Worm (Caenorhabditis elegans) whole organism, L4 larva: ENCODE results near the gene fmo-4.

ENCODE experiments used
- F10B5.3 ChIP-seq: sonication (generic microtip); optimal IDR thresholded peaks from 2 replicates; lab custom pipeline; 2016; ENCODE audit warnings: mild to moderate bottlenecking, missing genetic modification characterization, missing compliant biosample characterization
- F26F4.8 ChIP-seq: fragments of 200-800 bp; sonication (Bioruptor generic); conservative IDR thresholded peaks from 2 replicates; pipeline ENCODE4 v1.3.6; 2022; ENCODE audit warnings: missing genetic modification characterization, missing compliant biosample characterization
- F49E8.2 ChIP-seq: sonication (generic microtip); optimal IDR thresholded peaks from 2 replicates; lab custom pipeline; 2016; ENCODE audit warnings: missing compliant biosample characterization, mild to moderate bottlenecking, missing genetic modification characterization, borderline replicate concordance
- Y105C5A.15 ChIP-seq: fragments of 200-800 bp; sonication (Bioruptor generic); IDR thresholded peaks from 2 replicates; pipeline ENCODE4 v1.3.6; 2022; ENCODE audit warnings: missing genetic modification characterization, missing compliant biosample characterization
- ZK337.2 ChIP-seq: fragments of 200-800 bp; sonication (Bioruptor generic); IDR thresholded peaks from 2 replicates; pipeline ENCODE4 v1.3.6; 2022; ENCODE audit warnings: missing genetic modification reagents, missing genetic modification characterization, missing compliant biosample characterization
- ama-1 ChIP-seq: fragments of 150-350 bp; optimal IDR thresholded peaks from 2 replicates; lab custom pipeline; 2014; ENCODE audit warnings: inconsistent platforms, mixed read lengths
- ces-1 ChIP-seq: fragments of 150-350 bp; sonication (generic microtip); optimal IDR thresholded peaks from 4 replicates; lab custom pipeline; 2014; ENCODE audit warnings: missing biosample characterization, missing genetic modification reagents, missing genetic modification characterization
- ctbp-1 ChIP-seq: fragments of 200-800 bp; sonication (Bioruptor generic); IDR thresholded peaks from 2 replicates; pipeline ENCODE4 v1.3.6; 2022; ENCODE audit warnings: missing genetic modification reagents, missing genetic modification characterization, missing compliant biosample characterization
- daf-12 ChIP-seq: fragments of 150-350 bp; optimal IDR thresholded peaks from 2 replicates; lab custom pipeline; 2014; ENCODE audit warnings: missing biosample characterization, missing genetic modification reagents, missing genetic modification characterization
- daf-16 ChIP-seq, 3 experiments: sonication (generic microtip); optimal IDR thresholded peaks; 2 replicates each; lab custom pipeline; 2016 to 2017; ENCODE audit warnings: missing genetic modification characterization in 3 of 3, missing genetic modification reagents in 3 of 3, mild to moderate bottlenecking in 2 of 3, missing compliant biosample characterization in 2 of 3, missing biosample characterization in 1 of 3, moderate library complexity in 1 of 3
- dpl-1 ChIP-seq: fragments of 150-350 bp; optimal IDR thresholded peaks from 2 replicates; lab custom pipeline; 2014; ENCODE audit warnings: missing biosample characterization, missing genetic modification reagents, missing genetic modification characterization
- duxl-1 ChIP-seq: sonication (generic microtip); optimal IDR thresholded peaks from 2 replicates; lab custom pipeline; 2016; ENCODE audit warnings: mild to moderate bottlenecking, missing genetic modification characterization, moderate library complexity, missing compliant biosample characterization; ENCODE audit not compliant: poor library complexity
- egl-27 ChIP-seq: sonication (generic microtip); optimal IDR thresholded peaks from 3 replicates; lab custom pipeline; 2017; ENCODE audit warnings: missing biosample characterization, missing genetic modification reagents, missing genetic modification characterization
- fos-1 ChIP-seq: fragments of 150-350 bp; optimal IDR thresholded peaks from 2 replicates; lab custom pipeline; 2014; ENCODE audit warnings: missing biosample characterization, missing genetic modification characterization
- hlh-30 ChIP-seq: sonication (generic microtip); optimal IDR thresholded peaks from 2 replicates; lab custom pipeline; 2017; ENCODE audit warnings: antibody characterized with exemption, mild to moderate bottlenecking, missing genetic modification characterization, missing compliant biosample characterization; ENCODE audit not compliant: insufficient read depth
- hmg-1.1 ChIP-seq: fragments of 200-800 bp; sonication (Bioruptor generic); IDR thresholded peaks from 2 replicates; pipeline ENCODE4 v1.3.6; 2022; ENCODE audit warnings: missing genetic modification reagents, missing genetic modification characterization, missing compliant biosample characterization
- jun-1 ChIP-seq: fragments of 150-350 bp; optimal IDR thresholded peaks from 2 replicates; lab custom pipeline; 2014; ENCODE audit warnings: missing biosample characterization, missing genetic modification reagents, missing genetic modification characterization
- lin-13 ChIP-seq: fragments of 150-350 bp; optimal IDR thresholded peaks from 2 replicates; lab custom pipeline; 2014; ENCODE audit warnings: missing biosample characterization, missing genetic modification reagents, missing genetic modification characterization
- lin-29 ChIP-seq: fragments of 200-800 bp; sonication (Bioruptor generic); IDR thresholded peaks from 2 replicates; pipeline ENCODE4 v1.3.6; 2022; ENCODE audit warnings: missing genetic modification reagents, missing genetic modification characterization, missing compliant biosample characterization
- lin-39 ChIP-seq: fragments of 150-350 bp; optimal IDR thresholded peaks from 2 replicates; lab custom pipeline; 2014; ENCODE audit warnings: missing biosample characterization, missing genetic modification reagents, missing genetic modification characterization
- madf-5 ChIP-seq, 2 experiments: fragments of 200-800 bp; sonication (Bioruptor generic); IDR thresholded peaks; 2 replicates each; pipeline ENCODE4 v1.3.6; 2022; ENCODE audit warnings: missing compliant biosample characterization in 2 of 2, missing genetic modification characterization in 2 of 2
- madf-9 ChIP-seq: fragments of 200-800 bp; sonication (Bioruptor generic); conservative IDR thresholded peaks from 2 replicates; pipeline ENCODE4 v1.3.6; 2022; ENCODE audit warnings: missing genetic modification reagents, missing genetic modification characterization, missing compliant biosample characterization
- mdl-1 ChIP-seq, 2 experiments: fragments of 150-350 bp in 1 of 2; sonication (generic microtip) in 1 of 2; optimal IDR thresholded peaks; 2 replicates each; lab custom pipeline; 2014 to 2017; ENCODE audit warnings: missing biosample characterization in 2 of 2, missing genetic modification characterization in 2 of 2
- mdt-29 ChIP-seq: fragments of 200-800 bp; sonication (Bioruptor generic); IDR thresholded peaks from 2 replicates; pipeline ENCODE4 v1.3.6; 2022; ENCODE audit warnings: missing genetic modification reagents, missing genetic modification characterization, missing compliant biosample characterization
- mep-1 ChIP-seq: fragments of 150-350 bp; sonication (generic microtip); optimal IDR thresholded peaks from 3 replicates; lab custom pipeline; 2014; ENCODE audit warnings: missing biosample characterization, missing genetic modification characterization
- mes-2 ChIP-seq: sonication (generic microtip); optimal IDR thresholded peaks from 2 replicates; lab custom pipeline; 2016; ENCODE audit warnings: missing genotype, mild to moderate bottlenecking, missing genetic modification characterization, missing compliant biosample characterization; ENCODE audit not compliant: poor library complexity, severe bottlenecking
- mxl-2 ChIP-seq: fragments of 200-800 bp; sonication (Bioruptor generic); conservative IDR thresholded peaks from 2 replicates; pipeline ENCODE4 v1.3.6; 2022; ENCODE audit warnings: missing genetic modification reagents, missing genetic modification characterization, missing compliant biosample characterization
- nhr-10 ChIP-seq: fragments of 150-350 bp; optimal IDR thresholded peaks from 2 replicates; lab custom pipeline; 2014; ENCODE audit warnings: missing biosample characterization, missing genetic modification characterization
- nhr-102 ChIP-seq: sonication (generic microtip); optimal IDR thresholded peaks from 2 replicates; lab custom pipeline; 2016; ENCODE audit warnings: mild to moderate bottlenecking, missing genetic modification characterization, moderate library complexity, missing compliant biosample characterization
- nhr-237 ChIP-seq: sonication (generic microtip); optimal IDR thresholded peaks from 2 replicates; lab custom pipeline; 2017; ENCODE audit warnings: missing biosample characterization, missing genetic modification characterization
- nhr-28 ChIP-seq: fragments of 150-350 bp; optimal IDR thresholded peaks from 2 replicates; lab custom pipeline; 2014; ENCODE audit warnings: missing biosample characterization, missing genetic modification characterization
- nhr-41 ChIP-seq: fragments of 200-800 bp; sonication (Bioruptor generic); IDR thresholded peaks from 2 replicates; pipeline ENCODE4 v1.3.6; 2022; ENCODE audit warnings: missing genetic modification reagents, missing genetic modification characterization, missing compliant biosample characterization
- nhr-42 ChIP-seq: fragments of 200-800 bp; sonication (Bioruptor generic); IDR thresholded peaks from 2 replicates; pipeline ENCODE4 v1.3.6; 2022; ENCODE audit warnings: missing genetic modification characterization, missing compliant biosample characterization
- nhr-48 ChIP-seq: sonication (generic microtip); optimal IDR thresholded peaks from 2 replicates; lab custom pipeline; 2016; ENCODE audit warnings: mild to moderate bottlenecking, missing genetic modification characterization, missing compliant biosample characterization
- nhr-6 ChIP-seq: fragments of 150-350 bp; optimal IDR thresholded peaks from 2 replicates; lab custom pipeline; 2014; ENCODE audit warnings: missing biosample characterization, missing genetic modification characterization
- nhr-77 ChIP-seq: fragments of 150-350 bp; optimal IDR thresholded peaks from 2 replicates; lab custom pipeline; 2014; ENCODE audit warnings: missing biosample characterization, missing genetic modification characterization
- pha-4 ChIP-seq, 2 experiments: fragments of 150-350 bp in 1 of 2; fragments of 200-800 bp in 1 of 2; sonication (Bioruptor generic) in 1 of 2; IDR thresholded peaks in 1 of 2; optimal IDR thresholded peaks in 1 of 2; 2 replicates each; pipeline versions ENCODE4 v1.3.6 to Lab custom; 2014 to 2022; ENCODE audit warnings: missing genetic modification characterization in 2 of 2, missing genetic modification reagents in 2 of 2, missing biosample characterization in 1 of 2, missing compliant biosample characterization in 1 of 2
- php-3 ChIP-seq: fragments of 200-800 bp; sonication (Bioruptor generic); IDR thresholded peaks from 2 replicates; pipeline ENCODE4 v1.3.6; 2022; ENCODE audit warnings: missing genetic modification reagents, missing genetic modification characterization, missing compliant biosample characterization
- pqm-1 ChIP-seq: sonication (generic microtip); optimal IDR thresholded peaks from 2 replicates; lab custom pipeline; 2017; ENCODE audit warnings: missing biosample characterization, missing genetic modification characterization
- saeg-2 ChIP-seq: fragments of 200-800 bp; sonication (Bioruptor generic); IDR thresholded peaks from 2 replicates; pipeline ENCODE4 v1.3.6; 2022; ENCODE audit warnings: missing genetic modification reagents, missing genetic modification characterization, missing compliant biosample characterization
- set-16 ChIP-seq: fragments of 200-800 bp; sonication (Bioruptor generic); IDR thresholded peaks from 2 replicates; pipeline ENCODE4 v1.3.6; 2022; ENCODE audit warnings: missing genetic modification reagents, missing genetic modification characterization, missing compliant biosample characterization
- skn-1 ChIP-seq: fragments of 150-350 bp; optimal IDR thresholded peaks from 2 replicates; lab custom pipeline; 2014; ENCODE audit warnings: missing biosample characterization, missing genetic modification characterization
- snpc-1.2 ChIP-seq: fragments of 200-800 bp; sonication (Bioruptor generic); IDR thresholded peaks from 2 replicates; pipeline ENCODE4 v1.3.6; 2022; ENCODE audit warnings: missing genetic modification reagents, missing genetic modification characterization, missing compliant biosample characterization
- spr-3 ChIP-seq: fragments of 200-800 bp; sonication (Bioruptor generic); optimal IDR thresholded peaks from 2 replicates; lab custom pipeline; 2018; ENCODE audit warnings: mild to moderate bottlenecking, missing genetic modification characterization, missing compliant biosample characterization
- tag-97 ChIP-seq: fragments of 200-800 bp; sonication (Bioruptor generic); IDR thresholded peaks from 2 replicates; pipeline ENCODE4 v1.3.6; 2022; ENCODE audit warnings: missing genetic modification characterization, missing compliant biosample characterization
- unc-130 ChIP-seq: sonication (generic microtip); optimal IDR thresholded peaks from 2 replicates; lab custom pipeline; 2016; ENCODE audit warnings: missing genetic modification reagents, missing genetic modification characterization, missing compliant biosample characterization
- unc-39 ChIP-seq: sonication (generic microtip); optimal IDR thresholded peaks from 2 replicates; lab custom pipeline; 2017; ENCODE audit warnings: missing biosample characterization, missing genetic modification characterization
- vab-7 ChIP-seq: fragments of 200-800 bp; sonication (Bioruptor generic); IDR thresholded peaks from 2 replicates; pipeline ENCODE4 v1.3.6; 2022; ENCODE audit warnings: missing genetic modification reagents, missing genetic modification characterization, missing compliant biosample characterization
- zag-1 ChIP-seq: fragments of 150-350 bp; optimal IDR thresholded peaks from 2 replicates; lab custom pipeline; 2014; ENCODE audit warnings: missing biosample characterization, missing genetic modification characterization
- ztf-11 ChIP-seq: fragments of 150-350 bp; optimal IDR thresholded peaks from 2 replicates; lab custom pipeline; 2014; ENCODE audit warnings: missing biosample characterization, missing genetic modification characterization
- ztf-7 ChIP-seq: fragments of 150-350 bp; optimal IDR thresholded peaks from 2 replicates; lab custom pipeline; 2014; ENCODE audit warnings: missing biosample characterization, missing genetic modification characterization

Gene fmo-4

ce11 chrV:13655202-13655764 lies 48.8 kb upstream of the fmo-4 start (continued):
- TF ChIP-seq F10B5.3 = no peak
- TF ChIP-seq nhr-42 = no peak
- TF ChIP-seq duxl-1 (tag; lab: Kevin White, UChicago) = peak; percentile 22
- no peak for TF ChIP-seq Y105C5A.15 (GFP tag; lab: Robert Waterston, UW)
- TF ChIP-seq lin-29 = no peak
- TF ChIP-seq nhr-10 (tag; lab: Kevin White, UChicago) = no peak
- TF ChIP-seq fos-1 (tag; lab: Kevin White, UChicago) = no peak
- peak; percentile 83 for TF ChIP-seq nhr-6 (tag; lab: Kevin White, UChicago)
- TF ChIP-seq saeg-2 (GFP tag; lab: Robert Waterston, UW) = no peak
- TF ChIP-seq ztf-7 = no peak
- TF ChIP-seq php-3 (GFP tag; lab: Robert Waterston, UW) = no peak
- TF ChIP-seq ztf-11 (tag; lab: Kevin White, UChicago) = no peak
- TF ChIP-seq vab-7 (GFP tag; lab: Robert Waterston, UW) = no peak
- no peak for TF ChIP-seq lin-13 (GFP tag; lab: Kevin White, UChicago)
- peak; percentile 33 for TF ChIP-seq dpl-1
- peak; percentile 46 for TF ChIP-seq ctbp-1 (GFP tag; lab: Robert Waterston, UW)
- no peak; the same call in 1 of the 2 replicates for TF ChIP-seq snpc-1.2 (GFP tag; lab: Robert Waterston, UW)
- no peak for TF ChIP-seq ZK337.2
- no peak for TF ChIP-seq madf-9
- TF ChIP-seq daf-16 (GFP tag; optimal IDR thresholded peaks at IDR 0.05; lab: Kevin White, UChicago) = no peak
- TF ChIP-seq daf-16 (tag; optimal IDR thresholded peaks at IDR 0.05; lab: Kevin White, UChicago) = peak; percentile 50
- no peak for TF ChIP-seq madf-5 (GFP tag; IDR thresholded peaks at IDR 0.05; lab: Robert Waterston, UW)
- no peak for TF ChIP-seq nhr-41 (GFP tag; lab: Robert Waterston, UW)
- TF ChIP-seq mep-1 (tag; lab: Kevin White, UChicago) = peak; percentile 80
- TF ChIP-seq nhr-77 (tag; lab: Kevin White, UChicago) = no peak
- no peak for TF ChIP-seq ces-1 (GFP tag; lab: Kevin White, UChicago)
- no peak for TF ChIP-seq spr-3
- peak; percentile 22 for TF ChIP-seq nhr-48 (tag; lab: Kevin White, UChicago)
- TF ChIP-seq hlh-30 (tag; lab: Kevin White, UChicago) = peak; percentile 69
- TF ChIP-seq nhr-237 = no peak
- peak; percentile 41 for TF ChIP-seq lin-39 (tag; lab: Kevin White, UChicago)
- peak in 1 of 2 experiments; percentile 82 for TF ChIP-seq mdl-1 (tag; optimal IDR thresholded peaks at IDR 0.05; lab: Kevin White, UChicago)
- no peak for TF ChIP-seq tag-97
- TF ChIP-seq nhr-102 = no peak
- TF ChIP-seq pqm-1 (tag; lab: Kevin White, UChicago) = no peak
- no peak for TF ChIP-seq ama-1
- no peak for TF ChIP-seq skn-1 (tag; lab: Kevin White, UChicago)
- no peak for TF ChIP-seq jun-1
- peak; percentile 32 for TF ChIP-seq nhr-28 (tag; lab: Kevin White, UChicago)
- no peak for TF ChIP-seq F49E8.2 (tag; lab: Kevin White, UChicago)
- no peak for TF ChIP-seq zag-1
- TF ChIP-seq mxl-2 (GFP tag; lab: Robert Waterston, UW) = no peak
- peak; percentile 53 for TF ChIP-seq mes-2 (tag; lab: Kevin White, UChicago)
- TF ChIP-seq egl-27 = no peak
- TF ChIP-seq unc-130 = no peak
- no peak for TF ChIP-seq daf-12 (tag; lab: Kevin White, UChicago)
- TF ChIP-seq unc-39 (tag; lab: Kevin White, UChicago) = no peak
- TF ChIP-seq pha-4 (GFP tag; IDR thresholded peaks at IDR 0.05; lab: Robert Waterston, UW) = peak; percentile 72; the same call in 1 of the 2 replicates
- peak; percentile 6 for TF ChIP-seq pha-4 (tag; optimal IDR thresholded peaks at IDR 0.05; lab: Kevin White, UChicago)
- no peak for TF ChIP-seq F26F4.8
- TF ChIP-seq set-16 = peak; percentile 84
- TF ChIP-seq hmg-1.1 (GFP tag; lab: Robert Waterston, UW) = peak; percentile 79
- no peak for TF ChIP-seq mdt-29 (GFP tag; lab: Robert Waterston, UW)
